Worm (Caenorhabditis elegans): ENCODE results near the gene T02D1.8.

The T02D1.8 gene

DNA sequence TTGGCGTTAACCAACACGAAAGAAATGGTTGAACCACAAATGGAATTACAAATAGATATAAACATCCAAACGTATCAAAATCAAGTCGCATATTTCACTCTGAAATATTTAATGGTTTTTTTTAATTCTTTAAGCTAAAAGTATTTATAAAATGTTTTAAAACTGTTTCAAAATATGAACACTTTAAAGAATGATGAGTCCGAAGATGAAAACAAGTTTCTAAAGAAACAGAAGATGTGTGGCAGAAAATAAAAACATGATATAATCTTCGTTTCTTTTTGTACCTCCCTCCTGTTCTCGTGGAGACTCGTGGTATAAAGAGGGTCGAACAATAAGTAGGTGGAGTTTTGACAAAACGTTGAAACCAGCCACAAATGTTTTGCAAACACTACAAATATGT is 44.0 kb upstream of the T02D1.8 start, which contains the start of gene lact-6:
Gene lact-6, minus strand, starts transcription at position 101 of the 400 bp plus-strand sequence.
- TF ChIP-seq syd-9 (tag; optimal IDR thresholded peaks at IDR 0.05), result no peak
- no peak for TF ChIP-seq ceh-45 (GFP tag; IDR thresholded peaks at IDR 0.05)
- TF ChIP-seq ceh-30 (tag; optimal IDR thresholded peaks at IDR 0.05), result no peak
- TF ChIP-seq ceh-34 (tag; optimal IDR thresholded peaks at IDR 0.05), result no peak
- no peak for TF ChIP-seq lin-11 (tag; optimal IDR thresholded peaks at IDR 0.05)

DNA sequence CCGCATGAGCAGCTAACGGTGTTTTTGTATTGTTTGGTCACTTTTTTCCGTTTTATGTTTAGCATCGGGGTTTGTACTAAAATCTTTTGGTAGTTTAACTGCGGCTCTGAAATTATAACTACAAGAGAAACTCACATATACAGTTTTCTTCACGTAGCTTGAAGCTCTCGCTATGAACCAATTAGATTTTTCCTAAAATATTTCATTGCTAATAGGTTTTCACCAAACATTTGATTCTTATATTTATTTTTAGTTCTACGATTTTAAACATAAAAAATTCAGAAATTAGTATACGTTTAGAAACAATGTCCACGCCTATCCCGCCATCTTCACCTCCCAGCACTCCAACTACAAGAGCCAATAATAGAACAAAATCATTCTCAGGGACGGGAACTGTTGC is 40.1 kb upstream of the T02D1.8 start, which contains the start of gene C06A12.3:
Gene C06A12.3, plus strand, starts transcription at position 301 of the 400 bp plus-strand sequence.
- TF ChIP-seq hlh-15 (tag; optimal IDR thresholded peaks at IDR 0.05) (no peak), fax-1 (tag; optimal IDR thresholded peaks at IDR 0.05) (no peak), ama-1 (optimal IDR thresholded peaks at IDR 0.05) (no peak), pag-3 (tag; optimal IDR thresholded peaks at IDR 0.05; ENCODE audit: borderline replicate concordance) (no peak), pha-4 (tag; optimal IDR thresholded peaks at IDR 0.05) (no peak), dve-1 (tag; optimal IDR thresholded peaks at IDR 0.05) (no peak), pros-1 (tag; optimal IDR thresholded peaks at IDR 0.05) (no peak), C08G9.2 (tag; optimal IDR thresholded peaks at IDR 0.05) (no peak), ceh-6 (GFP tag; optimal IDR thresholded peaks at IDR 0.05) (no peak), F13H6.1 (tag; optimal IDR thresholded peaks at IDR 0.05) (no peak), madf-2 (tag; optimal IDR thresholded peaks at IDR 0.05) (no peak), pat-9 (tag; optimal IDR thresholded peaks at IDR 0.05) (no peak), ahr-1 (tag; optimal IDR thresholded peaks at IDR 0.05) (no peak)

DNA sequence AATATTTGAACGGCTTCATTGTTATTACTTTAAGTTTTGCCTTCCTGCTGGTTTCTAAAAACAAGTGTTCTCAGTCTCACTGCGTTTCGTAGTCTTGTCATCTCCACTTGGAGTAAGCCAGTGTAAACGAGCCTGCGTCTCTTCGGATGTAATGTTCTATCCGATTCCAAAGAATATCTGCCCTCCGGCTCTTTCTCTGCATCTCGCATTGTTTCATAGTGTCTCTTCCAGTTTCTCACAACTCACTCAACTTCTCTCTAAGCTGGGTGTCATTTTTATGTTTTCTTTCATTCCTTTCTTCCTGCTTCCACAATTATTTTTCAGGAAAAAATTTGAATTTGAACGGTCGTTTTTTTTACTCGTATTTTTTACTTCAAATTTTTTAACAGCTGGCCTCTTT is 39.7 kb upstream of the T02D1.8 start:
- TF ChIP-seq pros-1 (tag; optimal IDR thresholded peaks at IDR 0.05), result no peak
- TF ChIP-seq zip-5 (tag; optimal IDR thresholded peaks at IDR 0.05), result no peak
- TF ChIP-seq madf-2 (tag; optimal IDR thresholded peaks at IDR 0.05), result no peak
- no peak for TF ChIP-seq sox-2 (GFP tag; IDR thresholded peaks at IDR 0.05)
- no peak for TF ChIP-seq sdc-2 (tag; optimal IDR thresholded peaks at IDR 0.05)
- TF ChIP-seq K09A11.1 (tag; optimal IDR thresholded peaks at IDR 0.05; ENCODE audit: insufficient read depth), result no peak
- no peak for TF ChIP-seq ama-1 (optimal IDR thresholded peaks at IDR 0.05)
- no peak for TF ChIP-seq pax-1 (tag; optimal IDR thresholded peaks at IDR 0.05)
- no peak for TF ChIP-seq T23F11.4 (GFP tag; optimal IDR thresholded peaks at IDR 0.05)
- TF ChIP-seq unc-55 (GFP tag; optimal IDR thresholded peaks at IDR 0.05), result no peak
- no peak for TF ChIP-seq hlh-15 (tag; optimal IDR thresholded peaks at IDR 0.05)
- TF ChIP-seq elt-2 (tag; optimal IDR thresholded peaks at IDR 0.05), result no peak
- TF ChIP-seq unc-42 (tag; optimal IDR thresholded peaks at IDR 0.05), result no peak

DNA sequence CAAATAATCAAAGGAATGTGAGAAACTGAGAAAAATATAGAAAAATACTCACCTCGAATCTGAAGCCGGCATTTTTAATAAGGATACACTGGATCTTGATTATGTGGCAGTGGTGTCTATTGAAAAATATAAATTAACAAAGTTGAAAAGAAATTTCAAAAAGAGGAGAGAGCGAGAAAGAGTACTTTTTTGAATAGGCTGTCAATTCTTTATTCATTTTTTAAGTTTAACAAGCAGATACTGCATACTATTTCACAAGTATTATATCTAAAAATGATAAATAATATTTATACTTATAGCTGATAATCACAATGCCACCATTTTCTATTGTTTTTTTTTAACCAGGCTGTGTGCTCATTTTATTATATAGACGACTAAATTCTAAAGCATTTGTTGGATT is 30.4 kb upstream of the T02D1.8 start, which contains the start of gene npr-26:
Gene npr-26, minus strand, starts transcription at position 101 of the 400 bp plus-strand sequence.
- no peak for TF ChIP-seq syd-9 (tag; optimal IDR thresholded peaks at IDR 0.05)
- TF ChIP-seq tbx-2 (tag; optimal IDR thresholded peaks at IDR 0.05), result no peak
- no peak for TF ChIP-seq ceh-14 (tag; optimal IDR thresholded peaks at IDR 0.05)
- TF ChIP-seq hlh-6 (tag; optimal IDR thresholded peaks at IDR 0.05), result no peak
- no peak for TF ChIP-seq npax-4 (tag; optimal IDR thresholded peaks at IDR 0.05)
- no peak for TF ChIP-seq pqm-1 (tag; optimal IDR thresholded peaks at IDR 0.05)
- no peak for TF ChIP-seq C08G9.2 (tag; optimal IDR thresholded peaks at IDR 0.05)
- no peak for TF ChIP-seq nhr-232 (tag; optimal IDR thresholded peaks at IDR 0.05)
- no peak for TF ChIP-seq K09A11.1 (tag; optimal IDR thresholded peaks at IDR 0.05; ENCODE audit: insufficient read depth)
- TF ChIP-seq lin-11 (tag; optimal IDR thresholded peaks at IDR 0.05), result no peak
- no peak for TF ChIP-seq hlh-8 (tag; optimal IDR thresholded peaks at IDR 0.05)
- no peak for TF ChIP-seq dve-1 (tag; optimal IDR thresholded peaks at IDR 0.05)
- no peak for TF ChIP-seq ceh-18 (tag; optimal IDR thresholded peaks at IDR 0.05)
- TF ChIP-seq sox-2 (GFP tag; IDR thresholded peaks at IDR 0.05), result no peak
- TF ChIP-seq ceh-9 (tag; optimal IDR thresholded peaks at IDR 0.05), result no peak
- no peak for TF ChIP-seq dmd-4 (tag; optimal IDR thresholded peaks at IDR 0.05; ENCODE audit: borderline replicate concordance)

Measured in whole organism, late embryonic.